Worm (Caenorhabditis elegans) whole organism, late embryonic: Measurements from ENCODE around the gene nhr-108.

ENCODE experiments used
- C08G9.2 ChIP-seq: sonication (generic microtip); optimal IDR thresholded peaks from 2 replicates; lab custom pipeline; 2016; ENCODE audit warnings: mild to moderate bottlenecking, missing genetic modification characterization, moderate library complexity, missing compliant biosample characterization
- F13H6.1 ChIP-seq: sonication (generic microtip); optimal IDR thresholded peaks from 2 replicates; lab custom pipeline; 2016; ENCODE audit warnings: missing genetic modification characterization, missing compliant biosample characterization
- ceh-30 ChIP-seq: fragments of 150-350 bp; optimal IDR thresholded peaks from 2 replicates; lab custom pipeline; 2014; ENCODE audit warnings: missing biosample characterization, missing genetic modification characterization
- elt-4 ChIP-seq: sonication (generic microtip); optimal IDR thresholded peaks from 2 replicates; lab custom pipeline; 2016; ENCODE audit warnings: missing genetic modification characterization, missing compliant biosample characterization
- lin-11 ChIP-seq: fragments of 200-800 bp; sonication (Bioruptor generic); optimal IDR thresholded peaks from 2 replicates; lab custom pipeline; 2018; ENCODE audit warnings: mild to moderate bottlenecking, missing genetic modification characterization, missing compliant biosample characterization
- pha-2 ChIP-seq: sonication (generic microtip); optimal IDR thresholded peaks from 2 replicates; lab custom pipeline; 2017; ENCODE audit warnings: mild to moderate bottlenecking, missing genetic modification characterization, missing compliant biosample characterization
- rnt-1 ChIP-seq: sonication (generic microtip); optimal IDR thresholded peaks from 2 replicates; lab custom pipeline; 2016; ENCODE audit warnings: missing genetic modification characterization, missing compliant biosample characterization
- sox-4 ChIP-seq: sonication (generic microtip); optimal IDR thresholded peaks from 2 replicates; lab custom pipeline; 2017; ENCODE audit warnings: mild to moderate bottlenecking, missing genetic modification characterization, inconsistent platforms, missing compliant biosample characterization
- unc-55 ChIP-seq: sonication (generic microtip); optimal IDR thresholded peaks from 2 replicates; lab custom pipeline; 2017; ENCODE audit warnings: missing biosample characterization, missing genetic modification reagents, missing genetic modification characterization

- TF ChIP-seq F13H6.1 (tag; lab: Kevin White, UChicago) (no peak), pha-2 (tag; lab: Kevin White, UChicago) (no peak), unc-55 (GFP tag; lab: Kevin White, UChicago) (no peak), rnt-1 (tag; lab: Kevin White, UChicago) (no peak), lin-11 (tag; lab: Kevin White, UChicago) (no peak), sox-4 (tag; lab: Kevin White, UChicago) (no peak), elt-4 (no peak), ceh-30 (tag; lab: Kevin White, UChicago) (no peak), C08G9.2 (tag; lab: Kevin White, UChicago) (no peak)
Measured at ce11 chrV:15955497-15955896, 31.2 kb upstream of the nhr-108 start, which contains the start of gene srh-186.
